Fruit fly (Drosophila melanogaster) whole organism, wandering third instar larva: Measurements from ENCODE around the gene CG11905.

Experiments
- h ChIP-seq: fragments of 200-800 bp; sonication (Bioruptor generic); optimal IDR thresholded peaks from 3 replicates; lab custom pipeline; 2016; ENCODE audit warnings: missing biosample characterization, mild to moderate bottlenecking, missing genetic modification characterization
- lola ChIP-seq: fragments of >200 bp; optimal IDR thresholded peaks from 2 replicates; lab custom pipeline; 2017; ENCODE audit warnings: missing biosample characterization, missing genetic modification characterization

- TF ChIP-seq h (GFP tag; lab: Kevin White, UChicago): no peak
- no peak for TF ChIP-seq lola (GFP tag; lab: Kevin White, UChicago)
Observed at dm6 chr3L:16977311-16977710, 42.0 kb upstream of the CG11905 start.
